Fruit fly (Drosophila melanogaster) whole organism, embryonic: ENCODE data around the gene CG42795.

Experiments
- Antp ChIP-seq: fragments of 200-800 bp; sonication (Bioruptor generic); optimal IDR thresholded peaks from 3 replicates; lab custom pipeline; 2016; ENCODE audit warnings: missing biosample characterization, missing genetic modification characterization
- CG10654 ChIP-seq: fragments of 200-800 bp; sonication (Bioruptor generic); optimal IDR thresholded peaks from 2 replicates; lab custom pipeline; 2016; ENCODE audit warnings: missing biosample characterization, missing genetic modification characterization
- CG1233 ChIP-seq: fragments of 200-800 bp; sonication (Bioruptor generic); optimal IDR thresholded peaks from 4 replicates; lab custom pipeline; 2018; ENCODE audit warnings: missing biosample characterization, mild to moderate bottlenecking, missing genetic modification characterization
- CG13775 ChIP-seq: fragments of 200-800 bp; sonication (Bioruptor generic); optimal IDR thresholded peaks from 3 replicates; lab custom pipeline; 2017; ENCODE audit warnings: missing biosample characterization, mild to moderate bottlenecking, missing genetic modification characterization
- CG14014 ChIP-seq: fragments of 200-800 bp; sonication (Bioruptor generic); IDR thresholded peaks from 2 replicates; pipeline ENCODE4 v1.3.6; 2022; ENCODE audit warnings: missing biosample characterization, missing genetic modification characterization
- CG14050 ChIP-seq: fragments of 200-800 bp; sonication (Bioruptor generic); IDR thresholded peaks from 3 replicates; pipeline ENCODE4 v1.3.6; 2022; ENCODE audit warnings: missing biosample characterization, missing genetic modification characterization
- CG15269 ChIP-seq: fragments of 200-800 bp; sonication (Bioruptor generic); optimal IDR thresholded peaks from 2 replicates; lab custom pipeline; 2018; ENCODE audit warnings: missing biosample characterization, mild to moderate bottlenecking, missing genetic modification characterization, moderate library complexity
- CG15696 ChIP-seq: fragments of 200-800 bp; sonication (Bioruptor generic); optimal IDR thresholded peaks from 2 replicates; lab custom pipeline; 2019; ENCODE audit warnings: missing biosample characterization, mild to moderate bottlenecking, missing genetic modification characterization, moderate library complexity
- CG17612 ChIP-seq: fragments of 200-800 bp; sonication (Bioruptor generic); IDR thresholded peaks from 2 replicates; pipeline ENCODE4 v1.3.6; 2022; ENCODE audit warnings: missing biosample characterization, missing genetic modification characterization
- CG2199 ChIP-seq: fragments of 200-800 bp; sonication (Bioruptor generic); IDR thresholded peaks from 3 replicates; pipeline ENCODE4 v1.3.6; 2022; ENCODE audit warnings: missing biosample characterization, missing genetic modification characterization
- CG3065 ChIP-seq: fragments of 200-800 bp; sonication (Bioruptor generic); optimal IDR thresholded peaks from 2 replicates; lab custom pipeline; 2016; ENCODE audit warnings: missing biosample characterization, missing genetic modification characterization
- CG4424 ChIP-seq: fragments of 200-800 bp; sonication (Bioruptor generic); optimal IDR thresholded peaks from 3 replicates; lab custom pipeline; 2016; ENCODE audit warnings: missing biosample characterization, missing genetic modification characterization
- CG5245 ChIP-seq: fragments of 200-800 bp; sonication (Bioruptor generic); optimal IDR thresholded peaks from 3 replicates; lab custom pipeline; 2016; ENCODE audit warnings: missing biosample characterization, missing genetic modification characterization
- CG8388 ChIP-seq: fragments of 200-800 bp; sonication (Bioruptor generic); optimal IDR thresholded peaks from 2 replicates; lab custom pipeline; 2019; ENCODE audit warnings: missing biosample characterization, mild to moderate bottlenecking, missing genetic modification characterization, moderate library complexity
- CG9797 ChIP-seq: fragments of 200-800 bp; sonication (Bioruptor generic); optimal IDR thresholded peaks from 3 replicates; lab custom pipeline; 2018; ENCODE audit warnings: missing biosample characterization, mild to moderate bottlenecking, missing genetic modification characterization
- CG9932 ChIP-seq: fragments of 200-800 bp; sonication (Bioruptor generic); IDR thresholded peaks from 2 replicates; pipeline ENCODE4 v1.3.6; 2022; ENCODE audit warnings: missing biosample characterization, missing genetic modification characterization
- D ChIP-seq, 2 experiments: fragments of 200-800 bp in 1 of 2; fragments of >200 bp in 1 of 2; sonication (Bioruptor generic) in 1 of 2; optimal IDR thresholded peaks; 2 replicates in 1 of 2; 3 replicates in 1 of 2; lab custom pipeline; 2017; ENCODE audit warnings: mild to moderate bottlenecking in 1 of 2, missing biosample characterization in 1 of 2, missing genetic modification characterization in 1 of 2, missing genetic modification reagents in 1 of 2
- Dbx ChIP-seq: fragments of 200-800 bp; sonication (Bioruptor generic); IDR thresholded peaks from 3 replicates; pipeline ENCODE4 v1.3.6; 2022; ENCODE audit warnings: missing biosample characterization, missing genetic modification characterization
- E2f2 ChIP-seq: fragments of 200-800 bp; sonication (Bioruptor generic); IDR thresholded peaks from 2 replicates; pipeline ENCODE4 v1.3.6; 2022; ENCODE audit warnings: missing biosample characterization, missing genetic modification characterization
- Ets65A ChIP-seq: fragments of 200-800 bp; sonication (Bioruptor generic); peaks from one replicate; lab custom pipeline; 2016; ENCODE audit warnings: missing biosample characterization, missing genetic modification characterization
- Hmr ChIP-seq: fragments of 200-800 bp; sonication (Bioruptor generic); optimal IDR thresholded peaks from 3 replicates; lab custom pipeline; 2017; ENCODE audit warnings: mild to moderate bottlenecking, missing biosample characterization, missing genetic modification reagents, missing genetic modification characterization
- Hr3 ChIP-seq: fragments of 200-800 bp; sonication (Bioruptor generic); optimal IDR thresholded peaks from 3 replicates; lab custom pipeline; 2016; ENCODE audit warnings: missing biosample characterization, missing genetic modification characterization
- Hr78 ChIP-seq, 2 experiments: fragments of 200-800 bp in 1 of 2; fragments of >200 bp in 1 of 2; sonication (Bioruptor generic) in 1 of 2; optimal IDR thresholded peaks; 2 replicates each; lab custom pipeline; 2017 to 2019; ENCODE audit warnings: missing biosample characterization in 2 of 2, missing genetic modification characterization in 2 of 2, mild to moderate bottlenecking in 1 of 2, moderate library complexity in 1 of 2
- Hsf ChIP-seq: fragments of 200-800 bp; sonication (Bioruptor generic); optimal IDR thresholded peaks from 3 replicates; lab custom pipeline; 2016; ENCODE audit warnings: missing biosample characterization, missing genetic modification characterization
- Meics ChIP-seq: fragments of 200-800 bp; sonication (Bioruptor generic); optimal IDR thresholded peaks from 2 replicates; lab custom pipeline; 2017; ENCODE audit warnings: missing biosample characterization, mild to moderate bottlenecking, missing genetic modification characterization
- Mes4 ChIP-seq: fragments of 200-800 bp; sonication (Bioruptor generic); optimal IDR thresholded peaks from 2 replicates; lab custom pipeline; 2016; ENCODE audit warnings: missing biosample characterization, missing genetic modification characterization
- Nf-YA ChIP-seq: fragments of 200-800 bp; sonication (Bioruptor generic); IDR thresholded peaks from 2 replicates; pipeline ENCODE4 v1.3.6; 2022; ENCODE audit warnings: missing biosample characterization, missing genetic modification characterization
- Oli ChIP-seq: fragments of 200-800 bp; sonication (Bioruptor generic); optimal IDR thresholded peaks from 2 replicates; lab custom pipeline; 2018; ENCODE audit warnings: missing biosample characterization, mild to moderate bottlenecking, missing genetic modification characterization, moderate library complexity
- Pdp1 ChIP-seq, 2 experiments: fragments of 200-800 bp; sonication (Bioruptor generic); optimal IDR thresholded peaks; 3 replicates each; lab custom pipeline; 2016; ENCODE audit warnings: missing biosample characterization in 2 of 2, missing genetic modification characterization in 2 of 2, mild to moderate bottlenecking in 1 of 2, moderate library complexity in 1 of 2
- Scr ChIP-seq: fragments of 200-800 bp; sonication (Bioruptor generic); IDR thresholded peaks from 2 replicates; pipeline ENCODE4 v1.3.6; 2022; ENCODE audit warnings: missing biosample characterization, missing genetic modification characterization; ENCODE audit not compliant: partially characterized antibody
- Sox100B ChIP-seq: fragments of 200-800 bp; sonication (Bioruptor generic); optimal IDR thresholded peaks from 3 replicates; lab custom pipeline; 2018; ENCODE audit warnings: missing biosample characterization, mild to moderate bottlenecking, missing genetic modification characterization
- Xrp1 ChIP-seq: fragments of 200-800 bp; sonication (Bioruptor generic); IDR thresholded peaks from 2 replicates; pipeline ENCODE4 v1.3.6; 2022; ENCODE audit warnings: missing biosample characterization, missing genetic modification characterization
- ase ChIP-seq: fragments of 200-800 bp; sonication (Bioruptor generic); IDR thresholded peaks from 3 replicates; pipeline ENCODE4 v1.3.6; 2022; ENCODE audit warnings: missing biosample characterization, missing genetic modification characterization
- croc ChIP-seq: fragments of 200-800 bp; sonication (Bioruptor generic); conservative IDR thresholded peaks from 3 replicates; pipeline ENCODE4 v1.3.6; 2022; ENCODE audit warnings: missing biosample characterization, missing genetic modification characterization
- dm ChIP-seq: fragments of 200-800 bp; sonication (Bioruptor generic); optimal IDR thresholded peaks from 3 replicates; lab custom pipeline; 2016; ENCODE audit warnings: missing biosample characterization, missing genetic modification characterization
- dpn ChIP-seq, 2 experiments: fragments of 200-800 bp; sonication (Bioruptor generic); optimal IDR thresholded peaks; 3 replicates each; lab custom pipeline; 2016; ENCODE audit warnings: missing biosample characterization in 2 of 2, missing genetic modification characterization in 2 of 2
- esg ChIP-seq: fragments of 200-800 bp; sonication (Bioruptor generic); conservative IDR thresholded peaks from 2 replicates; pipeline ENCODE4 v1.3.6; 2022; ENCODE audit warnings: missing biosample characterization, missing genetic modification characterization
- eyg ChIP-seq: fragments of 200-800 bp; sonication (Bioruptor generic); optimal IDR thresholded peaks from 3 replicates; lab custom pipeline; 2016; ENCODE audit warnings: missing biosample characterization, missing genetic modification characterization
- gt ChIP-seq: fragments of 200-800 bp; sonication (Bioruptor generic); IDR thresholded peaks from 2 replicates; pipeline ENCODE4 v1.3.6; 2022; ENCODE audit warnings: missing biosample characterization, missing genetic modification characterization
- hb ChIP-seq: fragments of 200-800 bp; sonication (Bioruptor generic); IDR thresholded peaks from 3 replicates; pipeline ENCODE4 v1.3.6; 2022; ENCODE audit warnings: missing biosample characterization, missing genetic modification characterization; ENCODE audit not compliant: partially characterized antibody
- kah ChIP-seq: fragments of 200-800 bp; sonication (Bioruptor generic); optimal IDR thresholded peaks from 2 replicates; lab custom pipeline; 2018; ENCODE audit warnings: missing biosample characterization, mild to moderate bottlenecking, missing genetic modification characterization
- ken ChIP-seq: fragments of 200-800 bp; sonication (Bioruptor generic); IDR thresholded peaks from 3 replicates; pipeline ENCODE4 v1.3.6; 2022; ENCODE audit warnings: missing biosample characterization, missing genetic modification characterization
- kni ChIP-seq: fragments of 200-800 bp; sonication (Bioruptor generic); optimal IDR thresholded peaks from 3 replicates; lab custom pipeline; 2017; ENCODE audit warnings: mild to moderate bottlenecking, missing biosample characterization, missing genetic modification reagents, missing genetic modification characterization
- pb ChIP-seq: fragments of 200-800 bp; sonication (Bioruptor generic); optimal IDR thresholded peaks from 3 replicates; lab custom pipeline; 2016; ENCODE audit warnings: missing biosample characterization, missing genetic modification characterization
- rib ChIP-seq: fragments of 200-800 bp; sonication (Bioruptor generic); IDR thresholded peaks from 2 replicates; pipeline ENCODE4 v1.3.6; 2022; ENCODE audit warnings: missing biosample characterization, missing genetic modification characterization
- scrt ChIP-seq: fragments of 200-800 bp; sonication (Bioruptor generic); optimal IDR thresholded peaks from 2 replicates; lab custom pipeline; 2018; ENCODE audit warnings: missing biosample characterization, mild to moderate bottlenecking, missing genetic modification characterization, moderate library complexity
- sima ChIP-seq: fragments of 200-800 bp; sonication (Bioruptor generic); optimal IDR thresholded peaks from 2 replicates; lab custom pipeline; 2016; ENCODE audit warnings: missing biosample characterization, missing genetic modification characterization
- ssp ChIP-seq: fragments of 200-800 bp; sonication (Bioruptor generic); IDR thresholded peaks from 2 replicates; pipeline ENCODE4 v1.3.6; 2022; ENCODE audit warnings: missing biosample characterization, missing genetic modification characterization
- usp ChIP-seq: fragments of >200 bp; optimal IDR thresholded peaks from 2 replicates; lab custom pipeline; 2017; ENCODE audit warnings: missing biosample characterization, missing genetic modification characterization
- wor ChIP-seq: fragments of 200-800 bp; sonication (Bioruptor generic); IDR thresholded peaks from 2 replicates; pipeline ENCODE4 v1.3.6; 2022; ENCODE audit warnings: missing biosample characterization, missing genetic modification characterization

Gene CG42795

dm6 chr3R:10265552-10266137 is 40.2 kb downstream of the CG42795 start:
- peak; percentile 50 for TF ChIP-seq CG14014 (GFP tag; lab: Robert Waterston, UW)
- peak; percentile 50; the same call in 1 of the 3 replicates for TF ChIP-seq ase
- TF ChIP-seq esg (GFP tag; lab: Robert Waterston, UW) = peak; percentile 46; the same call in 1 of the 2 replicates
- TF ChIP-seq wor (GFP tag; lab: Robert Waterston, UW) = peak; percentile 15; the same call in 1 of the 2 replicates
- TF ChIP-seq Mes4 (GFP tag; lab: Kevin White, UChicago) = no peak
- TF ChIP-seq CG14050 (GFP tag; lab: Robert Waterston, UW) = no peak; the same call in 2 of the 3 replicates
- no peak for TF ChIP-seq sima
- peak; percentile 73 for TF ChIP-seq Meics (GFP tag; lab: Kevin White, UChicago)
- TF ChIP-seq Ets65A (GFP tag; lab: Kevin White, UChicago) = peak; percentile 73
- TF ChIP-seq Hsf (GFP tag; lab: Kevin White, UChicago) = peak; percentile 18
- no peak; the same call in 2 of the 3 replicates for TF ChIP-seq ken (GFP tag; lab: Robert Waterston, UW)
- TF ChIP-seq CG15696 (tag; lab: Kevin White, UChicago) = no peak
- peak; percentile 82 for TF ChIP-seq CG9932 (GFP tag; lab: Robert Waterston, UW)
- no peak for TF ChIP-seq pb
- TF ChIP-seq Hmr = peak; percentile 73
- TF ChIP-seq Hr78 (GFP tag; optimal IDR thresholded peaks at IDR 0.05; lab: Kevin White, UChicago) = no peak
- TF ChIP-seq Scr = no peak
- no peak for TF ChIP-seq CG10654 (GFP tag; lab: Kevin White, UChicago)
- TF ChIP-seq CG9797 = no peak
- TF ChIP-seq CG8388 (GFP tag; lab: Kevin White, UChicago) = peak; percentile 31
- peak; percentile 39; the same call in 1 of the 2 replicates for TF ChIP-seq E2f2 (GFP tag; lab: Robert Waterston, UW)
- no peak for TF ChIP-seq hb
- TF ChIP-seq scrt (GFP tag; lab: Kevin White, UChicago) = peak; percentile 24
- no peak for TF ChIP-seq gt (GFP tag; lab: Robert Waterston, UW)
- no peak for TF ChIP-seq CG5245
- peak; percentile 29 for TF ChIP-seq Hr3
- no peak for TF ChIP-seq usp (GFP tag; lab: Kevin White, UChicago)
- peak; percentile 44 for TF ChIP-seq CG4424
- TF ChIP-seq dpn (GFP tag; optimal IDR thresholded peaks at IDR 0.05; lab: Kevin White, UChicago) = peak; percentile 32 to 56
- TF ChIP-seq CG17612 (GFP tag; lab: Robert Waterston, UW) = no peak; the same call in 1 of the 2 replicates
- TF ChIP-seq CG2199 (GFP tag; lab: Robert Waterston, UW) = no peak
- no peak for TF ChIP-seq kni (GFP tag; lab: Kevin White, UChicago)
- peak; percentile 29 for TF ChIP-seq Sox100B
- peak; percentile 67 for TF ChIP-seq CG13775 (GFP tag; lab: Kevin White, UChicago)
- peak; percentile 90 for TF ChIP-seq rib (GFP tag; lab: Robert Waterston, UW)
- TF ChIP-seq Pdp1 (GFP tag; optimal IDR thresholded peaks at IDR 0.05; lab: Kevin White, UChicago) = peak; percentile 41 to 84
- TF ChIP-seq CG15269 = peak; percentile 56
- peak; percentile 17 for TF ChIP-seq dm
- peak; percentile 52 for TF ChIP-seq Xrp1 (GFP tag; lab: Robert Waterston, UW)
- peak; percentile 47 for TF ChIP-seq Oli (tag; lab: Kevin White, UChicago)
- TF ChIP-seq Nf-YA = no peak
- TF ChIP-seq CG1233 (GFP tag; lab: Kevin White, UChicago) = peak; percentile 40
- peak; percentile 5 for TF ChIP-seq eyg
- peak; percentile 25 for TF ChIP-seq CG3065 (GFP tag; lab: Kevin White, UChicago)
- no peak for TF ChIP-seq D (optimal IDR thresholded peaks at IDR 0.05; lab: Kevin White, UChicago)
- TF ChIP-seq D (GFP tag; optimal IDR thresholded peaks at IDR 0.05; lab: Kevin White, UChicago) = no peak
- no peak for TF ChIP-seq croc (GFP tag; lab: Robert Waterston, UW)
- TF ChIP-seq kah (GFP tag; lab: Kevin White, UChicago) = no peak
- no peak for TF ChIP-seq Antp (GFP tag; lab: Kevin White, UChicago)
- TF ChIP-seq Dbx (GFP tag; lab: Robert Waterston, UW) = peak; percentile 88
- peak; percentile 20; the same call in 1 of the 2 replicates for TF ChIP-seq ssp (GFP tag; lab: Robert Waterston, UW)
